Worm (Caenorhabditis elegans) whole organism, young adult: ENCODE measurements around the gene acs-17.

ENCODE experiments used
- B0035.1 ChIP-seq: sonication (generic microtip); optimal IDR thresholded peaks from 2 replicates; lab custom pipeline; 2016; ENCODE audit warnings: missing genetic modification characterization, mild to moderate bottlenecking, missing compliant biosample characterization, missing genotype, missing genetic modification reagents
- B0336.3 ChIP-seq: fragments of 200-800 bp; sonication (Bioruptor generic); IDR thresholded peaks from 2 replicates; pipeline ENCODE4 v1.3.6; 2022; ENCODE audit warnings: missing genetic modification characterization, missing compliant biosample characterization
- C17E4.6 ChIP-seq: fragments of 200-800 bp; sonication (Bioruptor generic); IDR thresholded peaks from 2 replicates; pipeline ENCODE4 v1.3.6; 2022; ENCODE audit warnings: missing genetic modification reagents, missing genetic modification characterization, missing compliant biosample characterization
- F33H1.4 ChIP-seq: fragments of 200-800 bp; sonication (Bioruptor generic); IDR thresholded peaks from 2 replicates; pipeline ENCODE4 v1.3.6; 2022; ENCODE audit warnings: missing genetic modification reagents, missing genetic modification characterization, missing compliant biosample characterization
- F52B5.7 ChIP-seq: sonication (generic microtip); optimal IDR thresholded peaks from 2 replicates; lab custom pipeline; 2016; ENCODE audit warnings: mild to moderate bottlenecking, missing genetic modification characterization, missing compliant biosample characterization
- F55B11.4 ChIP-seq: sonication (generic microtip); optimal IDR thresholded peaks from 2 replicates; lab custom pipeline; 2016; ENCODE audit warnings: missing compliant biosample characterization, missing genetic modification characterization, borderline replicate concordance; ENCODE audit not compliant: insufficient read depth
- T07F8.4 ChIP-seq: sonication (generic microtip); optimal IDR thresholded peaks from 2 replicates; lab custom pipeline; 2016; ENCODE audit warnings: mild to moderate bottlenecking, missing genetic modification characterization, moderate library complexity, missing compliant biosample characterization
- Y53G8AR.9 ChIP-seq: fragments of 200-800 bp; sonication (Bioruptor generic); conservative IDR thresholded peaks from 2 replicates; pipeline ENCODE4 v1.3.6; 2022; ENCODE audit warnings: missing genetic modification reagents, missing genetic modification characterization, missing compliant biosample characterization
- Y79H2A.3 ChIP-seq: fragments of 200-800 bp; sonication (Bioruptor generic); conservative IDR thresholded peaks from 2 replicates; pipeline ENCODE4 v1.3.6; 2022; ENCODE audit warnings: missing genetic modification reagents, missing genetic modification characterization, missing compliant biosample characterization
- ZK185.1 ChIP-seq: sonication (generic microtip); optimal IDR thresholded peaks from 2 replicates; lab custom pipeline; 2016; ENCODE audit warnings: mild to moderate bottlenecking, missing genetic modification characterization, missing compliant biosample characterization; ENCODE audit not compliant: poor library complexity, severe bottlenecking
- aptf-2 ChIP-seq: fragments of 200-800 bp; sonication (Bioruptor generic); conservative IDR thresholded peaks from 2 replicates; pipeline ENCODE4 v1.3.6; 2022; ENCODE audit warnings: missing genetic modification reagents, missing genetic modification characterization, missing compliant biosample characterization
- attf-3 ChIP-seq: fragments of 200-800 bp; sonication (Bioruptor generic); conservative IDR thresholded peaks from 2 replicates; pipeline ENCODE4 v1.3.6; 2022; ENCODE audit warnings: missing genetic modification reagents, missing genetic modification characterization, missing compliant biosample characterization
- bed-2 ChIP-seq: fragments of 200-800 bp; sonication (Bioruptor generic); IDR thresholded peaks from 2 replicates; pipeline ENCODE4 v1.3.6; 2022; ENCODE audit warnings: missing genetic modification reagents, missing genetic modification characterization, missing compliant biosample characterization
- ceh-27 ChIP-seq: fragments of 200-800 bp; sonication (Bioruptor generic); optimal IDR thresholded peaks from 2 replicates; lab custom pipeline; 2018; ENCODE audit warnings: mild to moderate bottlenecking, missing genetic modification characterization, moderate library complexity, missing compliant biosample characterization
- ceh-58 ChIP-seq: fragments of 200-800 bp; sonication (Bioruptor generic); IDR thresholded peaks from 2 replicates; pipeline ENCODE4 v1.3.6; 2022; ENCODE audit warnings: missing genetic modification characterization, missing compliant biosample characterization
- ceh-91 ChIP-seq: fragments of 200-800 bp; sonication (Bioruptor generic); IDR thresholded peaks from 2 replicates; pipeline ENCODE4 v1.3.6; 2022; ENCODE audit warnings: missing genetic modification reagents, missing genetic modification characterization, missing compliant biosample characterization
- chd-7 ChIP-seq: sonication (generic microtip); optimal IDR thresholded peaks from 2 replicates; lab custom pipeline; 2016; ENCODE audit warnings: mild to moderate bottlenecking, missing genetic modification characterization, moderate library complexity, missing compliant biosample characterization
- efl-1 ChIP-seq: fragments of 150-350 bp; optimal IDR thresholded peaks from 2 replicates; lab custom pipeline; 2014; ENCODE audit warnings: missing biosample characterization, missing genetic modification reagents, missing genetic modification characterization
- egrh-3 ChIP-seq: fragments of 200-800 bp; sonication (Bioruptor generic); IDR thresholded peaks from 2 replicates; pipeline ENCODE4 v1.3.6; 2022; ENCODE audit warnings: missing genetic modification reagents, missing genetic modification characterization, missing compliant biosample characterization
- gei-17 ChIP-seq: fragments of 200-800 bp; sonication (Bioruptor generic); optimal IDR thresholded peaks from 2 replicates; lab custom pipeline; 2018; ENCODE audit warnings: mild to moderate bottlenecking, missing genetic modification characterization, missing compliant biosample characterization
- him-1 ChIP-seq: sonication (generic microtip); optimal IDR thresholded peaks from 2 replicates; lab custom pipeline; 2016; ENCODE audit warnings: missing genotype, missing genetic modification reagents, missing genetic modification characterization, missing compliant biosample characterization
- lag-1 ChIP-seq: fragments of 200-800 bp; sonication (Bioruptor generic); IDR thresholded peaks from 2 replicates; pipeline ENCODE4 v1.3.6; 2022; ENCODE audit warnings: missing genetic modification reagents, missing genetic modification characterization, missing compliant biosample characterization
- lsy-27 ChIP-seq: sonication (generic microtip); optimal IDR thresholded peaks from 2 replicates; lab custom pipeline; 2017; ENCODE audit warnings: missing genetic modification characterization, mild to moderate bottlenecking, missing compliant biosample characterization, antibody characterized with exemption, missing genotype, borderline replicate concordance; ENCODE audit not compliant: insufficient read depth
- nhr-80 ChIP-seq: sonication (generic microtip); optimal IDR thresholded peaks from 2 replicates; lab custom pipeline; 2016; ENCODE audit warnings: missing genetic modification characterization, missing compliant biosample characterization
- pha-4 ChIP-seq: fragments of 150-350 bp; sonication (generic microtip); optimal IDR thresholded peaks from 2 replicates; lab custom pipeline; 2014; ENCODE audit warnings: missing biosample characterization, missing genetic modification reagents, missing genetic modification characterization
- rec-8 ChIP-seq, 2 experiments: sonication (generic microtip); optimal IDR thresholded peaks; 2 replicates each; lab custom pipeline; 2016; ENCODE audit warnings: mild to moderate bottlenecking in 2 of 2, missing genetic modification characterization in 2 of 2, missing genetic modification reagents in 2 of 2, missing genotype in 2 of 2, missing biosample characterization in 1 of 2, missing compliant biosample characterization in 1 of 2, moderate library complexity in 1 of 2
- repo-1 ChIP-seq: sonication (generic microtip); optimal IDR thresholded peaks from 2 replicates; lab custom pipeline; 2017; ENCODE audit warnings: mild to moderate bottlenecking, missing genetic modification characterization, missing compliant biosample characterization
- rpc-1 ChIP-seq, 2 experiments: fragments of 150-350 bp in 1 of 2; sonication (generic microtip) in 1 of 2; optimal IDR thresholded peaks; 2 replicates each; lab custom pipeline; 2014 to 2018; ENCODE audit warnings: missing biosample characterization in 1 of 2, missing genetic modification characterization in 1 of 2, missing genetic modification reagents in 1 of 2, missing genotype in 1 of 2
- sdz-38 ChIP-seq: sonication (generic microtip); optimal IDR thresholded peaks from 2 replicates; lab custom pipeline; 2016; ENCODE audit warnings: missing genotype, missing genetic modification characterization, missing compliant biosample characterization
- sea-2 ChIP-seq: fragments of 200-800 bp; sonication (Bioruptor generic); IDR thresholded peaks from 2 replicates; pipeline ENCODE4 v1.3.6; 2022; ENCODE audit warnings: missing genetic modification characterization, missing compliant biosample characterization
- snpc-1.1 ChIP-seq: sonication (generic microtip); optimal IDR thresholded peaks from 2 replicates; lab custom pipeline; 2017; ENCODE audit warnings: missing genetic modification characterization, mild to moderate bottlenecking, missing compliant biosample characterization, antibody characterized with exemption, moderate library complexity, missing genotype, missing genetic modification reagents; ENCODE audit not compliant: insufficient read depth
- snpc-1.3 ChIP-seq: sonication (generic microtip); optimal IDR thresholded peaks from 2 replicates; lab custom pipeline; 2017; ENCODE audit warnings: missing genetic modification characterization, mild to moderate bottlenecking, missing compliant biosample characterization, antibody characterized with exemption, moderate library complexity, missing genotype, missing genetic modification reagents; ENCODE audit not compliant: insufficient read depth
- snpc-3.4 ChIP-seq: sonication (generic microtip); optimal IDR thresholded peaks from 2 replicates; lab custom pipeline; 2017; ENCODE audit warnings: missing genetic modification characterization, mild to moderate bottlenecking, missing compliant biosample characterization, antibody characterized with exemption, moderate library complexity, missing genotype, missing genetic modification reagents
- somi-1 ChIP-seq: fragments of 200-800 bp; sonication (Bioruptor generic); optimal IDR thresholded peaks from 2 replicates; lab custom pipeline; 2018; ENCODE audit warnings: mild to moderate bottlenecking, missing genetic modification characterization, missing compliant biosample characterization
- sptf-2 ChIP-seq: fragments of 200-800 bp; sonication (Bioruptor generic); optimal IDR thresholded peaks from 2 replicates; lab custom pipeline; 2018; ENCODE audit warnings: mild to moderate bottlenecking, missing genetic modification characterization, missing compliant biosample characterization
- unc-62 ChIP-seq: fragments of 150-350 bp; optimal IDR thresholded peaks from 2 replicates; lab custom pipeline; 2014; ENCODE audit warnings: missing biosample characterization, missing genetic modification reagents, missing genetic modification characterization
- ztf-25 ChIP-seq: fragments of 200-800 bp; sonication (Bioruptor generic); IDR thresholded peaks from 2 replicates; pipeline ENCODE4 v1.3.6; 2022; ENCODE audit warnings: missing genetic modification reagents, missing genetic modification characterization, missing compliant biosample characterization
- ztf-6 ChIP-seq: fragments of 200-800 bp; sonication (Bioruptor generic); IDR thresholded peaks from 2 replicates; pipeline ENCODE4 v1.3.6; 2022; ENCODE audit warnings: missing genetic modification reagents, missing genetic modification characterization, missing compliant biosample characterization

acs-17 gene

DNA sequence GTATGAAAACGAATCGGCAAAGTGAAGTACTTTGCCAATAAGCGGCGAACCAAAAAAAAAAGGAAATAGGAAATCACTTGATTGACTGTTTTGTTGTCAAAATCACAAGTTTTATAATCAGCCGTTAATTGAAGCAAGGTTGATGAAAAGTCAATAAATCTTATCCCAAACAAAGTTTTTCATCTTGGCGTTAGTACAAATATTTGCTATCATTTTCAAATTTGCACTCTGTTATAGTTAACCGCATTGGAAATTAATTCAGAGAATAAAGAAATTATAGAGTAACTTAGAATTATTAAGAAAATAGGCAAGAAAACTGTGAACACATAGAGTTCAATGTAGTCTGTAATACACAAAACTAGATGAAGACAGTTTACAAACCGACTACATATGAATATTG lies at the start of gene acs-17:
Gene acs-17, minus strand, starts transcription at position 23 of the 400 bp plus-strand sequence.
- TF ChIP-seq him-1 (tag; lab: Kevin White, UChicago) = no peak
- TF ChIP-seq snpc-1.3 (tag; lab: Kevin White, UChicago) = no peak
- no peak for TF ChIP-seq F33H1.4 (GFP tag; lab: Robert Waterston, UW)
- TF ChIP-seq rec-8 (tag; optimal IDR thresholded peaks at IDR 0.05; lab: Kevin White, UChicago) = no peak
- TF ChIP-seq F55B11.4 (tag; lab: Kevin White, UChicago) = no peak
- TF ChIP-seq gei-17 (GFP tag; lab: Kevin White, UChicago) = no peak
- TF ChIP-seq aptf-2 (GFP tag; lab: Robert Waterston, UW) = no peak
- TF ChIP-seq somi-1 (GFP tag; lab: Kevin White, UChicago) = no peak
- TF ChIP-seq F52B5.7 = no peak

DNA sequence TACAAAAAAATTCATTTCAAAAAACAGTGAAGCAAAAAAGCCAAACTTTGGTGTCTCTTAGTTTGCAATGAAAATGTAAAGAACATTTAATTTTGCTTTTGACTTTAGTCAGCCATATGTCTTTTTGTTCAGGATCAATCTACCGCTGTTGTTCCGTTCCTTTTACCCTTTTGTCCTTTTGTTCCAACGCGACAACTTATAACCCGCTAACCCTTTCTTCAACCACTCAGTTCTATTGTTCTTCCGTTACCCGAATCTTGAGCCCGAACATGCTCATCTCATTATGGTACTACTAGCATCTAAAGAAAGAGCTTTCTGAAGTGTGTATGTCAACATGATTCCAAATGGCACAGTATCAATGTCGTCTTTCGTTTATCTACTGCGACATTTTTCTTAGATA lies 49.7 kb upstream of the acs-17 start:
- TF ChIP-seq F55B11.4 (tag; lab: Kevin White, UChicago) (no peak), attf-3 (GFP tag; lab: Robert Waterston, UW) (no peak)

- TF ChIP-seq snpc-3.4 (tag; lab: Kevin White, UChicago) (no peak), chd-7 (tag; lab: Kevin White, UChicago) (no peak), B0035.1 (tag; lab: Kevin White, UChicago) (no peak), ceh-58 (GFP tag; lab: Robert Waterston, UW) (no peak), unc-62 (GFP tag; lab: Kevin White, UChicago) (no peak), efl-1 (GFP tag; lab: Kevin White, UChicago) (no peak), T07F8.4 (tag; lab: Kevin White, UChicago) (no peak), nhr-80 (no peak), ztf-6 (GFP tag; lab: Robert Waterston, UW) (no peak), C17E4.6 (GFP tag; lab: Robert Waterston, UW) (no peak), F52B5.7 (no peak), Y53G8AR.9 (GFP tag; lab: Robert Waterston, UW) (no peak)
These were observed 48.5 kb upstream of the acs-17 start, which contains the start of gene F22F4.5 for ce11 chrX:5992770-5993169. Gene F22F4.5, minus strand, starts transcription at chrX:5992870.

ce11 chrX:5987910-5988309 lies 43.6 kb upstream of the acs-17 start:
- TF ChIP-seq ceh-27 (GFP tag; lab: Kevin White, UChicago) = peak; percentile 55
- no peak for TF ChIP-seq egrh-3
- TF ChIP-seq, all 124 proteins: peak for 1

DNA sequence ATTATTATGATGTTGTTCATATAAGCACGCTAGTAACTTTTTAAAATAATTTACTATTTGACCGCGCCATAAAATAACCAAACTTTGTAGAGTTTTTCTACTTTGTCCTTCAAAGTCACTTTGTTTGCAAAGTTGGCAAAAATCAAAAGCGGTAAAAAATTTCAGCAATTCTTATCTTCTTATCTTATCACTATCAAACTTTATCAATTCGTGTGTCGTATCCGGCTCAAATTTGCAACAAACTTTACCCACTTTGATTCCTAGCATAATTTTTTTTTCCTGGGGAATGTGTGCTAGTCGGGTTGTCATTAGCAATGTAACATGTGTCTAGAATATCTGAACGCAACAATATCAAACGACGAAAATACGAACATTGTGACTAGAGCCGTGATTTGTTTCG lies 41.4 kb upstream of the acs-17 start:
- no peak for TF ChIP-seq ceh-91 (GFP tag; lab: Robert Waterston, UW)

DNA sequence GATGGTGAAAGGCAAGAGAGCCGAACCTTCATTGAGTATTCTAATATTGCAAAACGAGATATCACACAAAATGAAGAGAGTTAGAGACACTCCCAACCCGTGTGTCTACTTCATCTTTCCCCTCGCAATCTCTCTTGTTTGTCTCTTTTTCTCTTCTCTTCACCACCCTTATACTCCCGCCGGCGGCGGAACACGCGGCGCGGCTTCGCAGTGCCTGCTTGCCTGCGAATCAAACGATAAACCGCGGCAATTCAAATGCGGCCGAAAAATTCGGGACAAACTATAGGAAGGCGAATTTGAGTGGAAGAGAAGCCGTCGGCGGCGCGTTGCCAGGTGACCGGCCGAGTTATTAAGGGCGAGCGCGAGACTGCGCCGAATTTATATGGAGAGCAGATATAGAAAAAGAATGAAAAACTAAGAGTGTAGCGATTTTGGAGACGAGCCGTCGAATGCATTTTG lies 40.3 kb upstream of the acs-17 start, which contains the start of gene klp-13:
Gene klp-13, plus strand, starts transcription at position 409 of the 459 bp plus-strand sequence.
- TF ChIP-seq gei-17 (GFP tag; lab: Kevin White, UChicago) (peak; percentile 45), sdz-38 (no peak), lag-1 (no peak), F52B5.7 (no peak), sptf-2 (GFP tag; lab: Kevin White, UChicago) (no peak), pha-4 (tag; lab: Kevin White, UChicago) (no peak), T07F8.4 (tag; lab: Kevin White, UChicago) (no peak), sea-2 (GFP tag; lab: Robert Waterston, UW) (no peak), snpc-1.3 (tag; lab: Kevin White, UChicago) (no peak), ZK185.1 (no peak), Y79H2A.3 (GFP tag; lab: Robert Waterston, UW) (no peak), lsy-27 (no peak), ztf-25 (GFP tag; lab: Robert Waterston, UW) (no peak), rpc-1 (optimal IDR thresholded peaks at IDR 0.05; lab: Kevin White, UChicago) (no peak), rpc-1 (tag; optimal IDR thresholded peaks at IDR 0.05; lab: Kevin White, UChicago) (no peak), snpc-1.1 (no peak), B0336.3 (no peak; the same call in 1 of the 2 replicates), repo-1 (tag; lab: Kevin White, UChicago) (no peak), bed-2 (GFP tag; lab: Robert Waterston, UW) (no peak)
